Fruit fly (Drosophila melanogaster): ENCODE results near the gene Pgant4.

Gene Pgant4

DNA sequence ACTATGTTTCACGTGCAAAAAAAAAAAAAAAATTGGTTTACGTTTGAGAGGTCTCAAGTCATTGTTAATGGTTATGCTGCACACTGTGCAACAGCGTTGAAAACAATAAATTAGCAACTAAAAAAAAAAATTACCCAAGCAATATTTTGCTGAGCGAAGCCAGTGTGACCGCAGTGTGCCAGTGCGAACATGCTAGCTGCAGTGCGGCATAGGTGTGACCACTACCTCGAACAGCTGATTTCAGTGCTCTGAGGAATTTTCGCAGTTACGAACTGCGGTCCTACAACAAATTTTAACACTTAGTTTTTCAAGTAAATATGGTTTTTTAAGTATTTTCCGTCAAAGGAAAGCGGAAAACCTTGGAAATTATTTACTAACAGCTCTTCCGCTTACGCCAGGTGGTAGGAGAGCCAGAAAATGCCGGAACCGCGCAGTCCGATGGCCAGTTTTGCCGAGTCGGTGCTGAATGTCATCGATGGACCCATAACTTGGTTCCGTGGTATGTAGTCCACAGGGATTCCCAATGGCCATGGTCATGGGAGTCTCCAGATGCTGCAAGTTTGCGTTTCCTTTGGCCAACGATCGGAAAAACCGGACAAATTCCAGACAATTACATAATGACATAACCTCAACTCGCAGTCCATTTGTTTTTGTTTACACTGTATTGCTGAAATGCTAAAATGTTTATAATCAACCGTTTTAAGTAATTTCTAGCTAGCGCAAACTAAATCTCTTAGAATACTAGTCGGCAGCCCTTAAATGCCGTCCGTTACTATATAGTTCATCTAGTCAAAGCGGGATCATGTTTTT is 6.3 kb upstream of the Pgant4 start, which contains the start of the genes msl-2 and ND-PDSW (continued):
- no peak for TF ChIP-seq CG13775 (GFP tag; optimal IDR thresholded peaks at IDR 0.05)
- TF ChIP-seq CG4424 (GFP tag; optimal IDR thresholded peaks at IDR 0.05) = no peak
- no peak for TF ChIP-seq emc (GFP tag; optimal IDR thresholded peaks at IDR 0.05)
- no peak for TF ChIP-seq ftz-f1 (GFP tag; optimal IDR thresholded peaks at IDR 0.05)
- no peak for TF ChIP-seq CG8388 (GFP tag; optimal IDR thresholded peaks at IDR 0.05)
- no peak for TF ChIP-seq CG13296 (GFP tag; optimal IDR thresholded peaks at IDR 0.05)
- TF ChIP-seq fru (optimal IDR thresholded peaks at IDR 0.05) = no peak
- TF ChIP-seq Myb (GFP tag; optimal IDR thresholded peaks at IDR 0.05) = peak; percentile 33
- peak; percentile 14 for TF ChIP-seq CTCF (GFP tag; optimal IDR thresholded peaks at IDR 0.05)
- no peak for TF ChIP-seq Dip2 (GFP tag; IDR thresholded peaks at IDR 0.05)
- TF ChIP-seq gsb-n (tag; optimal IDR thresholded peaks at IDR 0.05) = no peak
- no peak for TF ChIP-seq tap (tag; optimal IDR thresholded peaks at IDR 0.05)
- no peak for TF ChIP-seq CG8089 (GFP tag; optimal IDR thresholded peaks at IDR 0.05)
- no peak for TF ChIP-seq CG13894 (tag; optimal IDR thresholded peaks at IDR 0.05)
- TF ChIP-seq fd102C (GFP tag; optimal IDR thresholded peaks at IDR 0.05) = no peak
- TF ChIP-seq cwo (GFP tag; optimal IDR thresholded peaks at IDR 0.05) = no peak
- TF ChIP-seq lov (optimal IDR thresholded peaks at IDR 0.05) = no peak
- TF ChIP-seq lov (GFP tag; IDR thresholded peaks at IDR 0.05) = no peak
- no peak for TF ChIP-seq Ada2b (GFP tag; IDR thresholded peaks at IDR 0.05)
- TF ChIP-seq CG2712 (tag; optimal IDR thresholded peaks at IDR 0.05) = no peak
- TF ChIP-seq Stat92E (GFP tag; optimal IDR thresholded peaks at IDR 0.05) = no peak
- TF ChIP-seq CG18764 (GFP tag; optimal IDR thresholded peaks at IDR 0.05) = no peak
- no peak for TF ChIP-seq unc-4 (GFP tag; IDR thresholded peaks at IDR 0.05; ENCODE audit: partially characterized antibody)
- TF ChIP-seq Fer2 (tag; optimal IDR thresholded peaks at IDR 0.05) = no peak
- TF ChIP-seq tx (GFP tag; optimal IDR thresholded peaks at IDR 0.05) = no peak
- TF ChIP-seq sima (GFP tag; optimal IDR thresholded peaks at IDR 0.05) = no peak
- no peak for TF ChIP-seq CG12104 (GFP tag; optimal IDR thresholded peaks at IDR 0.05)
- TF ChIP-seq HmgD (GFP tag; optimal IDR thresholded peaks at IDR 0.05) = peak; percentile 36
- TF ChIP-seq chn (GFP tag; optimal IDR thresholded peaks at IDR 0.05) = no peak
- TF ChIP-seq HLHmδ (GFP tag; optimal IDR thresholded peaks at IDR 0.05) = peak; percentile 22
- TF ChIP-seq Fer3 (tag; optimal IDR thresholded peaks at IDR 0.05) = no peak
- TF ChIP-seq CG11696 (GFP tag; IDR thresholded peaks at IDR 0.05) = no peak
- peak; percentile 89 for TF ChIP-seq MBD-R2 (GFP tag; IDR thresholded peaks at IDR 0.05)
- no peak for TF ChIP-seq CG10321 (GFP tag; IDR thresholded peaks at IDR 0.05)
- TF ChIP-seq row (GFP tag; IDR thresholded peaks at IDR 0.05) = no peak
- TF ChIP-seq schlank (tag; optimal IDR thresholded peaks at IDR 0.05) = no peak
- TF ChIP-seq Dp (GFP tag; optimal IDR thresholded peaks at IDR 0.05) = peak; percentile 20
- TF ChIP-seq B-H2 (GFP tag; optimal IDR thresholded peaks at IDR 0.05) = no peak

DNA sequence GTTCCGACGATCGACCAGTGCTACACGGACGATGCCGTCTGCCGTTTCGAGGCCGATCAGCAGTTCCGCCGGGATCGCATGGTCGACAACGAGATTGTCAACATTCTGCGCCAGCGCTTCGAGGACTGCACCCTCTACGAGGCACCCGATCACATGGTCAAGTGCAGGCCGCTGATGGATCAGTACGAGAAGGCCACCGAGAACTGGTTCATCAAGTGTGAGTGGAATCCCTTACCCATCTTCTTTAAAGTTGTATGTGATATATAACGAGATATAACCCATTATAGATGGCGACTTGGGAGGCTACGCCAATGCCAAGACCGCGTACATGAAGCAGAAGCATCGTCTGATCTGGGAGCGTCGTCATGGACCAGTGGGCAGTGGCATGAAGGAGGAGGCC is 5.6 kb upstream of the Pgant4 start:
- TF ChIP-seq lilli (GFP tag; optimal IDR thresholded peaks at IDR 0.05) (no peak), Nf-YA (GFP tag; IDR thresholded peaks at IDR 0.05) (no peak), sens (GFP tag) (peak; percentile 59), Med (GFP tag) (peak; percentile 59), odd (GFP tag; optimal IDR thresholded peaks at IDR 0.05) (no peak), sr (GFP tag; IDR thresholded peaks at IDR 0.05) (no peak), Ets65A (GFP tag) (peak; percentile 73)
